Worm (Caenorhabditis elegans) whole organism, young adult: Measurements from ENCODE around the gene F21C10.13.

Experiments
- C06A6.2 ChIP-seq: fragments of 200-800 bp; sonication (Bioruptor generic); conservative IDR thresholded peaks from 2 replicates; pipeline ENCODE4 v1.3.6; 2022; ENCODE audit warnings: missing genetic modification characterization, missing compliant biosample characterization
- F23B12.7 ChIP-seq: sonication (generic microtip); optimal IDR thresholded peaks from 2 replicates; lab custom pipeline; 2017; ENCODE audit warnings: missing genetic modification characterization, mild to moderate bottlenecking, missing compliant biosample characterization, antibody characterized with exemption, moderate library complexity; ENCODE audit not compliant: insufficient read depth
- F52B5.7 ChIP-seq: sonication (generic microtip); optimal IDR thresholded peaks from 2 replicates; lab custom pipeline; 2016; ENCODE audit warnings: mild to moderate bottlenecking, missing genetic modification characterization, missing compliant biosample characterization
- F57C9.4 ChIP-seq: sonication (generic microtip); optimal IDR thresholded peaks from 2 replicates; lab custom pipeline; 2017; ENCODE audit warnings: mild to moderate bottlenecking, missing genetic modification characterization, missing compliant biosample characterization
- Y79H2A.3 ChIP-seq: fragments of 200-800 bp; sonication (Bioruptor generic); conservative IDR thresholded peaks from 2 replicates; pipeline ENCODE4 v1.3.6; 2022; ENCODE audit warnings: missing genetic modification reagents, missing genetic modification characterization, missing compliant biosample characterization
- attf-6 ChIP-seq: fragments of 200-800 bp; sonication (Bioruptor generic); IDR thresholded peaks from 2 replicates; pipeline ENCODE4 v1.3.6; 2022; ENCODE audit warnings: missing genetic modification reagents, missing genetic modification characterization, missing compliant biosample characterization
- ceh-58 ChIP-seq: fragments of 200-800 bp; sonication (Bioruptor generic); IDR thresholded peaks from 2 replicates; pipeline ENCODE4 v1.3.6; 2022; ENCODE audit warnings: missing genetic modification characterization, missing compliant biosample characterization
- him-1 ChIP-seq: sonication (generic microtip); optimal IDR thresholded peaks from 2 replicates; lab custom pipeline; 2016; ENCODE audit warnings: missing genotype, missing genetic modification reagents, missing genetic modification characterization, missing compliant biosample characterization
- nhr-90 ChIP-seq: sonication (generic microtip); optimal IDR thresholded peaks from 2 replicates; lab custom pipeline; 2016; ENCODE audit warnings: missing genotype, mild to moderate bottlenecking, missing genetic modification characterization, missing compliant biosample characterization
- pbrm-1 ChIP-seq: fragments of 200-800 bp; sonication (Bioruptor generic); IDR thresholded peaks from 2 replicates; pipeline ENCODE4 v1.3.6; 2022; ENCODE audit warnings: missing genetic modification reagents, missing genetic modification characterization, missing compliant biosample characterization
- snpc-4 ChIP-seq, 5 experiments: fragments of 150-350 bp in 1 of 5; sonication (generic microtip) in 4 of 5; optimal IDR thresholded peaks; 2 replicates each; lab custom pipeline; 2014 to 2018; ENCODE audit warnings: missing genetic modification characterization in 5 of 5, missing biosample characterization in 3 of 5, antibody characterized with exemption in 2 of 5, mild to moderate bottlenecking in 2 of 5, missing compliant biosample characterization in 2 of 5, missing genotype in 2 of 5, moderate library complexity in 2 of 5, missing genetic modification reagents in 1 of 5
- tbp1 ChIP-seq: fragments of 200-800 bp; sonication (Bioruptor generic); optimal IDR thresholded peaks from 2 replicates; lab custom pipeline; 2018; ENCODE audit warnings: mild to moderate bottlenecking, missing genetic modification characterization, missing compliant biosample characterization
- unc-62 ChIP-seq: fragments of 150-350 bp; optimal IDR thresholded peaks from 2 replicates; lab custom pipeline; 2014; ENCODE audit warnings: missing biosample characterization, missing genetic modification reagents, missing genetic modification characterization
- zim-3 ChIP-seq: sonication (generic microtip); optimal IDR thresholded peaks from 2 replicates; lab custom pipeline; 2017; ENCODE audit warnings: mild to moderate bottlenecking, missing genetic modification characterization, moderate library complexity, missing compliant biosample characterization

ce11 chrV:9162118-9162729 lies 40.1 kb downstream of the F21C10.13 start:
- no peak for TF ChIP-seq snpc-4 (GFP tag; optimal IDR thresholded peaks at IDR 0.05; lab: Kevin White, UChicago)
- TF ChIP-seq snpc-4 (tag; optimal IDR thresholded peaks at IDR 0.05; lab: Kevin White, UChicago), result no peak
- no peak for TF ChIP-seq F23B12.7 (tag; lab: Kevin White, UChicago)
- no peak for TF ChIP-seq tbp1 (GFP tag; lab: Kevin White, UChicago)
- TF ChIP-seq attf-6 (GFP tag; lab: Robert Waterston, UW), result no peak
- TF ChIP-seq Y79H2A.3 (GFP tag; lab: Robert Waterston, UW), result no peak
- no peak for TF ChIP-seq F57C9.4 (tag; lab: Kevin White, UChicago)
- no peak for TF ChIP-seq him-1 (tag; lab: Kevin White, UChicago)
- TF ChIP-seq ceh-58 (GFP tag; lab: Robert Waterston, UW), result no peak
- no peak for TF ChIP-seq nhr-90 (tag; lab: Kevin White, UChicago)
- no peak for TF ChIP-seq F52B5.7 (tag; lab: Kevin White, UChicago)
- TF ChIP-seq pbrm-1 (GFP tag; lab: Robert Waterston, UW), result no peak
- TF ChIP-seq zim-3 (tag; lab: Kevin White, UChicago), result no peak
- TF ChIP-seq unc-62 (GFP tag; lab: Kevin White, UChicago), result no peak
- TF ChIP-seq C06A6.2 (GFP tag; lab: Robert Waterston, UW), result no peak
